Fruit fly (Drosophila melanogaster) whole organism, embryonic: ENCODE measurements around the gene CG8765.

Experiments used
- Abd-B ChIP-seq: fragments of 200-800 bp; sonication (Bioruptor generic); optimal IDR thresholded peaks from 2 replicates; lab custom pipeline; 2018; ENCODE audit warnings: missing biosample characterization, mild to moderate bottlenecking, missing genetic modification characterization, moderate library complexity
- Adf1 ChIP-seq: fragments of 200-800 bp; sonication (Bioruptor generic); IDR thresholded peaks from 2 replicates; pipeline ENCODE4 v1.3.6; 2022; ENCODE audit warnings: missing biosample characterization, missing genetic modification characterization
- Aef1 ChIP-seq: fragments of 200-800 bp; sonication (Bioruptor generic); IDR thresholded peaks from 3 replicates; pipeline ENCODE4 v1.3.6; 2022; ENCODE audit warnings: missing biosample characterization, missing genetic modification characterization
- Bdp1 ChIP-seq: fragments of 200-800 bp; sonication (Bioruptor generic); optimal IDR thresholded peaks from 3 replicates; lab custom pipeline; 2016; ENCODE audit warnings: missing biosample characterization, missing genetic modification characterization
- BtbVII ChIP-seq: fragments of 200-800 bp; sonication (Bioruptor generic); optimal IDR thresholded peaks from 3 replicates; lab custom pipeline; 2017; ENCODE audit warnings: missing biosample characterization, mild to moderate bottlenecking, missing genetic modification characterization
- CG10147 ChIP-seq: fragments of 200-800 bp; sonication (Bioruptor generic); optimal IDR thresholded peaks from 2 replicates; lab custom pipeline; 2019; ENCODE audit warnings: missing biosample characterization, mild to moderate bottlenecking, missing genetic modification characterization, moderate library complexity
- CG11093 ChIP-seq: fragments of 200-800 bp; sonication (Bioruptor generic); IDR thresholded peaks from 3 replicates; pipeline ENCODE4 v1.3.6; 2022; ENCODE audit warnings: missing biosample characterization, missing genetic modification characterization
- CG12236 ChIP-seq: fragments of 200-800 bp; sonication (Bioruptor generic); optimal IDR thresholded peaks from 2 replicates; lab custom pipeline; 2016; ENCODE audit warnings: missing biosample characterization, missing genetic modification characterization
- CG1233 ChIP-seq: fragments of 200-800 bp; sonication (Bioruptor generic); optimal IDR thresholded peaks from 4 replicates; lab custom pipeline; 2018; ENCODE audit warnings: missing biosample characterization, mild to moderate bottlenecking, missing genetic modification characterization
- CG13424 ChIP-seq: fragments of 200-800 bp; sonication (Bioruptor generic); optimal IDR thresholded peaks from 2 replicates; lab custom pipeline; 2019; ENCODE audit warnings: missing biosample characterization, mild to moderate bottlenecking, missing genetic modification characterization, moderate library complexity
- CG15696 ChIP-seq: fragments of 200-800 bp; sonication (Bioruptor generic); optimal IDR thresholded peaks from 2 replicates; lab custom pipeline; 2019; ENCODE audit warnings: missing biosample characterization, mild to moderate bottlenecking, missing genetic modification characterization, moderate library complexity
- CG16779 ChIP-seq: fragments of 200-800 bp; sonication (Bioruptor generic); IDR thresholded peaks from 2 replicates; pipeline ENCODE4 v1.3.6; 2022; ENCODE audit warnings: missing biosample characterization, missing genetic modification characterization
- CG18262 ChIP-seq: fragments of 200-800 bp; optimal IDR thresholded peaks from 3 replicates; lab custom pipeline; 2019; ENCODE audit warnings: missing biosample characterization, mild to moderate bottlenecking, missing genetic modification characterization, moderate library complexity
- CG18476 ChIP-seq: fragments of 200-800 bp; sonication (Bioruptor generic); optimal IDR thresholded peaks from 2 replicates; lab custom pipeline; 2016; ENCODE audit warnings: missing biosample characterization, mild to moderate bottlenecking, missing genetic modification characterization
- CG2120 ChIP-seq: fragments of 200-800 bp; sonication (Bioruptor generic); optimal IDR thresholded peaks from 3 replicates; lab custom pipeline; 2016; ENCODE audit warnings: missing biosample characterization, missing genetic modification characterization
- CG3281 ChIP-seq: fragments of 200-800 bp; sonication (Bioruptor generic); optimal IDR thresholded peaks from 3 replicates; lab custom pipeline; 2017; ENCODE audit warnings: missing biosample characterization, mild to moderate bottlenecking, missing genetic modification characterization
- CG4424 ChIP-seq: fragments of 200-800 bp; sonication (Bioruptor generic); optimal IDR thresholded peaks from 3 replicates; lab custom pipeline; 2016; ENCODE audit warnings: missing biosample characterization, missing genetic modification characterization
- CG4820 ChIP-seq: fragments of 200-800 bp; sonication (Bioruptor generic); optimal IDR thresholded peaks from 3 replicates; lab custom pipeline; 2016; ENCODE audit warnings: missing biosample characterization, missing genetic modification characterization
- CG8290 ChIP-seq, 3 experiments: fragments of 200-800 bp; sonication (Bioruptor generic); optimal IDR thresholded peaks; 2 replicates each; lab custom pipeline; 2016 to 2019; ENCODE audit warnings: missing biosample characterization in 3 of 3, missing genetic modification characterization in 3 of 3, mild to moderate bottlenecking in 2 of 3, moderate library complexity in 1 of 3
- CHES-1-like ChIP-seq: fragments of 200-800 bp; sonication (Bioruptor generic); optimal IDR thresholded peaks from 2 replicates; lab custom pipeline; 2016; ENCODE audit warnings: missing biosample characterization, missing genetic modification characterization
- CTCF ChIP-seq: fragments of 200-800 bp; sonication (Bioruptor generic); optimal IDR thresholded peaks from 2 replicates; lab custom pipeline; 2017; ENCODE audit warnings: missing biosample characterization, mild to moderate bottlenecking, missing genetic modification characterization, moderate library complexity
- Dll ChIP-seq: fragments of 200-800 bp; sonication (Bioruptor generic); IDR thresholded peaks from 4 replicates; pipeline ENCODE4 v1.3.6; 2022; ENCODE audit warnings: missing biosample characterization, missing genetic modification characterization; ENCODE audit not compliant: partially characterized antibody
- Eip74EF ChIP-seq, 2 experiments: fragments of 200-800 bp in 1 of 2; fragments of >200 bp in 1 of 2; sonication (Bioruptor generic) in 1 of 2; optimal IDR thresholded peaks; 2 replicates each; lab custom pipeline; 2017 to 2019; ENCODE audit warnings: missing biosample characterization in 2 of 2, missing genetic modification characterization in 2 of 2, mild to moderate bottlenecking in 1 of 2, moderate library complexity in 1 of 2
- Hr51 ChIP-seq, 2 experiments: fragments of 200-800 bp; sonication (Bioruptor generic); optimal IDR thresholded peaks; 2 replicates in 1 of 2; 3 replicates in 1 of 2; lab custom pipeline; 2016 to 2018; ENCODE audit warnings: missing biosample characterization in 2 of 2, missing genetic modification characterization in 2 of 2, mild to moderate bottlenecking in 1 of 2, moderate library complexity in 1 of 2
- Oli ChIP-seq: fragments of 200-800 bp; sonication (Bioruptor generic); optimal IDR thresholded peaks from 2 replicates; lab custom pipeline; 2018; ENCODE audit warnings: missing biosample characterization, mild to moderate bottlenecking, missing genetic modification characterization, moderate library complexity
- Pdp1 ChIP-seq, 2 experiments: fragments of 200-800 bp; sonication (Bioruptor generic); optimal IDR thresholded peaks; 3 replicates each; lab custom pipeline; 2016; ENCODE audit warnings: missing biosample characterization in 2 of 2, missing genetic modification characterization in 2 of 2, mild to moderate bottlenecking in 1 of 2, moderate library complexity in 1 of 2
- Ptx1 ChIP-seq: fragments of 200-800 bp; sonication (Bioruptor generic); IDR thresholded peaks from 2 replicates; pipeline ENCODE4 v1.3.6; 2022; ENCODE audit warnings: missing biosample characterization, missing genetic modification characterization
- Rfx ChIP-seq: fragments of 200-800 bp; sonication (Bioruptor generic); IDR thresholded peaks from 2 replicates; pipeline ENCODE4 v1.3.6; 2022; ENCODE audit warnings: missing biosample characterization, missing genetic modification characterization
- Sox100B ChIP-seq: fragments of 200-800 bp; sonication (Bioruptor generic); optimal IDR thresholded peaks from 3 replicates; lab custom pipeline; 2018; ENCODE audit warnings: missing biosample characterization, mild to moderate bottlenecking, missing genetic modification characterization
- Ssrp ChIP-seq: fragments of 200-800 bp; sonication (Bioruptor generic); optimal IDR thresholded peaks from 2 replicates; lab custom pipeline; 2018; ENCODE audit warnings: missing biosample characterization, mild to moderate bottlenecking, missing genetic modification characterization, moderate library complexity
- Tbp ChIP-seq: fragments of >200 bp; optimal IDR thresholded peaks from 2 replicates; lab custom pipeline; 2018; ENCODE audit warnings: missing biosample characterization, missing genetic modification characterization
- Xbp1 ChIP-seq: fragments of 200-800 bp; sonication (Bioruptor generic); optimal IDR thresholded peaks from 3 replicates; lab custom pipeline; 2016; ENCODE audit warnings: missing biosample characterization, mild to moderate bottlenecking, missing genetic modification characterization
- cad ChIP-seq: fragments of >200 bp; optimal IDR thresholded peaks from 2 replicates; lab custom pipeline; 2017; ENCODE audit warnings: missing biosample characterization, missing genetic modification characterization
- chm ChIP-seq: fragments of 200-800 bp; sonication (Bioruptor generic); IDR thresholded peaks from 2 replicates; pipeline ENCODE4 v1.3.6; 2022; ENCODE audit warnings: missing biosample characterization, missing genetic modification characterization
- emc ChIP-seq: fragments of 200-800 bp; sonication (Bioruptor generic); optimal IDR thresholded peaks from 2 replicates; lab custom pipeline; 2016; ENCODE audit warnings: missing biosample characterization, missing genetic modification characterization
- gce ChIP-seq: fragments of 200-800 bp; sonication (Bioruptor generic); IDR thresholded peaks from 3 replicates; pipeline ENCODE4 v1.3.6; 2022; ENCODE audit warnings: missing biosample characterization, missing genetic modification characterization
- gt ChIP-seq: fragments of 200-800 bp; sonication (Bioruptor generic); IDR thresholded peaks from 2 replicates; pipeline ENCODE4 v1.3.6; 2022; ENCODE audit warnings: missing biosample characterization, missing genetic modification characterization
- kni ChIP-seq: fragments of 200-800 bp; sonication (Bioruptor generic); optimal IDR thresholded peaks from 3 replicates; lab custom pipeline; 2017; ENCODE audit warnings: mild to moderate bottlenecking, missing biosample characterization, missing genetic modification reagents, missing genetic modification characterization
- knrl ChIP-seq: fragments of 200-800 bp; sonication (Bioruptor generic); IDR thresholded peaks from 3 replicates; pipeline ENCODE4 v1.3.6; 2022; ENCODE audit warnings: missing biosample characterization, missing genetic modification characterization; ENCODE audit not compliant: partially characterized antibody
- lmd ChIP-seq: fragments of 200-800 bp; sonication (Bioruptor generic); IDR thresholded peaks from 2 replicates; pipeline ENCODE4 v1.3.6; 2022; ENCODE audit warnings: missing biosample characterization, missing genetic modification characterization
- mirr ChIP-seq: fragments of 200-800 bp; sonication (Bioruptor generic); optimal IDR thresholded peaks from 3 replicates; lab custom pipeline; 2018; ENCODE audit warnings: missing biosample characterization, mild to moderate bottlenecking, missing genetic modification characterization
- oc ChIP-seq: fragments of 200-800 bp; sonication (Bioruptor generic); optimal IDR thresholded peaks from 2 replicates; lab custom pipeline; 2018; ENCODE audit warnings: missing biosample characterization, mild to moderate bottlenecking, missing genetic modification characterization, moderate library complexity
- pb ChIP-seq: fragments of 200-800 bp; sonication (Bioruptor generic); optimal IDR thresholded peaks from 3 replicates; lab custom pipeline; 2016; ENCODE audit warnings: missing biosample characterization, missing genetic modification characterization
- prd ChIP-seq, 3 experiments: fragments of >200 bp in 2 of 3; fragments of 200-800 bp in 1 of 3; sonication (Bioruptor generic) in 1 of 3; optimal IDR thresholded peaks in 2 of 3; IDR thresholded peaks in 1 of 3; 2 replicates in 2 of 3; 3 replicates in 1 of 3; pipeline versions ENCODE4 v1.3.6 to Lab custom; 2017 to 2022; ENCODE audit warnings: missing biosample characterization in 1 of 3, missing genetic modification characterization in 1 of 3
- pum ChIP-seq: fragments of 200-800 bp; sonication (Bioruptor generic); optimal IDR thresholded peaks from 2 replicates; lab custom pipeline; 2016; ENCODE audit warnings: missing biosample characterization, missing genetic modification characterization
- sim ChIP-seq: fragments of 200-800 bp; sonication (Bioruptor generic); IDR thresholded peaks from 2 replicates; pipeline ENCODE4 v1.3.6; 2022; ENCODE audit warnings: missing biosample characterization, missing genetic modification characterization
- sisA ChIP-seq: fragments of 200-800 bp; sonication (Bioruptor generic); IDR thresholded peaks from 2 replicates; pipeline ENCODE4 v1.3.6; 2022; ENCODE audit warnings: missing biosample characterization, missing genetic modification characterization
- stc ChIP-seq: fragments of 200-800 bp; sonication (Bioruptor generic); IDR thresholded peaks from 2 replicates; pipeline ENCODE4 v1.3.6; 2022; ENCODE audit warnings: missing biosample characterization, missing genetic modification characterization
- tgo ChIP-seq: fragments of 200-800 bp; sonication (Bioruptor generic); IDR thresholded peaks from 3 replicates; pipeline ENCODE4 v1.3.6; 2022; ENCODE audit warnings: missing biosample characterization, missing genetic modification characterization
- tin ChIP-seq: fragments of 200-800 bp; sonication (Bioruptor generic); optimal IDR thresholded peaks from 3 replicates; lab custom pipeline; 2016; ENCODE audit warnings: missing biosample characterization, missing genetic modification characterization

The CG8765 gene

DNA sequence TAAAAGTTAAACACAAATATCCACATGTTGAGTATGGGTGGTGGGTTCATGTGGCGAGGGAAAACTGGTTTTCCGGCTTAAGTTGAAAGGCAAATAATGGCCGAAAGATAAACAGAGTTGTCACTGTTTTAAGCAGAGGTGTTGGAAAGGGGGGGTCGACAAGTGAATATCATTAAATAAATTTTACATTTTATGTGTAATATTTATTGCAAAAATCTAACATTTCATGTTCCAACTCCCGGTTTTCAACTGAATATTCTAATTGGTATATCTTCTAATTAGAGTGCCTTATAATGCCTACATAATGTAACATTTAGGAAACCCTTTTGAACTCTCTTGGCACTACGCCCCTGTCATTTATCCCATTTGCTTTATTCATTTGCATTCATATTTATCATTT lies 31.2 kb downstream of the CG8765 start (continued):
- TF ChIP-seq Hr51 (GFP tag; optimal IDR thresholded peaks at IDR 0.05; lab: Kevin White, UChicago) (peak in 1 of 2 experiments; percentile 55), pb (GFP tag; lab: Kevin White, UChicago) (no peak), Eip74EF (GFP tag; optimal IDR thresholded peaks at IDR 0.05; lab: Kevin White, UChicago) (no peak), cad (GFP tag; lab: Kevin White, UChicago) (no peak), knrl (no peak), prd (optimal IDR thresholded peaks at IDR 0.05; lab: Kevin White, UChicago) (no peak), prd (GFP tag; IDR thresholded peaks at IDR 0.05; lab: Robert Waterston, UW) (peak; percentile 79), Bdp1 (GFP tag; lab: Kevin White, UChicago) (no peak), oc (tag; lab: Kevin White, UChicago) (peak; percentile 66), sisA (GFP tag; lab: Robert Waterston, UW) (peak; percentile 63), kni (GFP tag; lab: Kevin White, UChicago) (peak; percentile 68), CG18262 (tag; lab: Kevin White, UChicago) (peak; percentile 75), CG2120 (GFP tag; lab: Kevin White, UChicago) (peak; percentile 8), stc (GFP tag; lab: Robert Waterston, UW) (peak; percentile 55), CG4424 (peak; percentile 55), CG15696 (tag; lab: Kevin White, UChicago) (peak; percentile 59), CG18476 (peak; percentile 5), CG4820 (GFP tag; lab: Kevin White, UChicago) (peak; percentile 49), BtbVII (GFP tag; lab: Kevin White, UChicago) (peak; percentile 52), CG1233 (GFP tag; lab: Kevin White, UChicago) (peak; percentile 53), CG8290 (GFP tag; optimal IDR thresholded peaks at IDR 0.05; lab: Kevin White, UChicago) (peak; percentile 11), CG8290 (tag; optimal IDR thresholded peaks at IDR 0.05; lab: Kevin White, UChicago) (no peak), emc (no peak), Oli (tag; lab: Kevin White, UChicago) (peak; percentile 47), gce (GFP tag; lab: Robert Waterston, UW) (peak; percentile 47; the same call in 1 of the 3 replicates), gt (GFP tag; lab: Robert Waterston, UW) (0 out of 2 replicates have a peak, but pooled peaks have one; percentile 18), CTCF (GFP tag; lab: Kevin White, UChicago) (no peak), Ssrp (tag; lab: Kevin White, UChicago) (peak; percentile 50), CG10147 (peak; percentile 34), CG12236 (peak; percentile 13), lmd (GFP tag; lab: Robert Waterston, UW) (peak; percentile 55; the same call in 1 of the 2 replicates), CG11093 (peak; percentile 61; the same call in 1 of the 3 replicates), pum (GFP tag; lab: Kevin White, UChicago) (peak; percentile 26), CHES-1-like (GFP tag; lab: Kevin White, UChicago) (no peak), mirr (no peak), Aef1 (GFP tag; lab: Robert Waterston, UW) (0 out of 3 replicates have a peak, but pooled peaks have one; percentile 12), tgo (GFP tag; lab: Robert Waterston, UW) (peak; percentile 40; the same call in 2 of the 3 replicates), Abd-B (GFP tag; lab: Kevin White, UChicago) (peak; percentile 25), CG16779 (no peak), Pdp1 (GFP tag; optimal IDR thresholded peaks at IDR 0.05; lab: Kevin White, UChicago) (peak; percentile 19 to 28), CG13424 (tag; lab: Kevin White, UChicago) (peak; percentile 65), Dll (GFP tag; lab: Robert Waterston, UW) (no peak), Adf1 (GFP tag; lab: Robert Waterston, UW) (no peak), Rfx (GFP tag; lab: Robert Waterston, UW) (peak; percentile 50), chm (GFP tag; lab: Robert Waterston, UW) (0 out of 2 replicates have a peak, but pooled peaks have one; percentile 27), CG3281 (GFP tag; lab: Kevin White, UChicago) (peak; percentile 51), Sox100B (GFP tag; lab: Kevin White, UChicago) (peak; percentile 79), Ptx1 (GFP tag; lab: Robert Waterston, UW) (peak; percentile 72), tin (GFP tag; lab: Kevin White, UChicago) (peak; percentile 26), sim (GFP tag; lab: Robert Waterston, UW) (0 out of 2 replicates have a peak, but pooled peaks have one; percentile 12), Xbp1 (peak; percentile 27), Tbp (GFP tag; lab: Kevin White, UChicago) (no peak)
